Worm (Caenorhabditis elegans): ENCODE results near the gene ceh-20.
A peak's percentile ranks its signal among the peaks of the same experiment; 100 is the strongest.

The ceh-20 gene

DNA sequence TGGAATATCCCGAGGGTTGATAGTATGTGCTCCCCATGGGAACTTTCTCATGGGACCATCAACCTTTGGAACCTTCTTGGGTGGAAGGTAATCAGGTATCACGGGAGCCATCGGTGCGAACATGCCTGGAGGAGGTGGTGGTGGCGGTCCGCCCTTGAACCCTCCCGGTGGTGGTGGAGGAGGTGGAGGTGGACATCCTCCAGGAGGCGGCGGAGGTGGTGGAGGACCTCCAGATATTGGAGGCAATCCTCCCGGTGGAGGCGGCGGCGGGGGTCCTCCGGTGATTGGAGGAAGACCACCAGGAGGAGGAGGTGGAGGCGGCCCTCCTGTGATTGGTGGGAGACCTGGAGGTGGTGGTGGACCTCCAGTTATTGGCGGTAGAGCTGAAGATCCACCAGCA lies 46.2 kb downstream of the ceh-20 start:
- TF ChIP-seq nhr-11 (tag; optimal IDR thresholded peaks at IDR 0.05) (no peak), nhr-237 (tag; optimal IDR thresholded peaks at IDR 0.05) (no peak), nfya-1 (tag; optimal IDR thresholded peaks at IDR 0.05; ENCODE audit: insufficient read depth) (no peak), aly-2 (tag; optimal IDR thresholded peaks at IDR 0.05) (no peak), nhr-12 (tag; optimal IDR thresholded peaks at IDR 0.05) (no peak), ceh-82 (tag; optimal IDR thresholded peaks at IDR 0.05) (no peak), daf-12 (tag; optimal IDR thresholded peaks at IDR 0.05) (no peak), sea-2 (GFP tag; optimal IDR thresholded peaks at IDR 0.05) (no peak), hmg-11 (tag; optimal IDR thresholded peaks at IDR 0.05) (no peak), elt-2 (tag; optimal IDR thresholded peaks at IDR 0.05) (no peak), fkh-10 (GFP tag; optimal IDR thresholded peaks at IDR 0.05) (no peak)

- TF ChIP-seq jun-1 (tag; optimal IDR thresholded peaks at IDR 0.05) (no peak), daf-12 (tag; optimal IDR thresholded peaks at IDR 0.05) (no peak), skn-1 (tag; optimal IDR thresholded peaks at IDR 0.05) (no peak), lin-39 (tag; optimal IDR thresholded peaks at IDR 0.05) (no peak), elt-2 (tag; optimal IDR thresholded peaks at IDR 0.05) (no peak), ceh-16 (tag; optimal IDR thresholded peaks at IDR 0.05) (no peak), fos-1 (tag; optimal IDR thresholded peaks at IDR 0.05) (no peak), elt-1 (tag; optimal IDR thresholded peaks at IDR 0.05) (no peak), nhr-76 (tag; optimal IDR thresholded peaks at IDR 0.05) (no peak)
These were observed 49.4 kb downstream of the ceh-20 start, which contains the start of gene cyk-1 for ce11 chrIII:7029105-7029504. cyk-1 (minus strand) TSS chrIII:7029205.

DNA sequence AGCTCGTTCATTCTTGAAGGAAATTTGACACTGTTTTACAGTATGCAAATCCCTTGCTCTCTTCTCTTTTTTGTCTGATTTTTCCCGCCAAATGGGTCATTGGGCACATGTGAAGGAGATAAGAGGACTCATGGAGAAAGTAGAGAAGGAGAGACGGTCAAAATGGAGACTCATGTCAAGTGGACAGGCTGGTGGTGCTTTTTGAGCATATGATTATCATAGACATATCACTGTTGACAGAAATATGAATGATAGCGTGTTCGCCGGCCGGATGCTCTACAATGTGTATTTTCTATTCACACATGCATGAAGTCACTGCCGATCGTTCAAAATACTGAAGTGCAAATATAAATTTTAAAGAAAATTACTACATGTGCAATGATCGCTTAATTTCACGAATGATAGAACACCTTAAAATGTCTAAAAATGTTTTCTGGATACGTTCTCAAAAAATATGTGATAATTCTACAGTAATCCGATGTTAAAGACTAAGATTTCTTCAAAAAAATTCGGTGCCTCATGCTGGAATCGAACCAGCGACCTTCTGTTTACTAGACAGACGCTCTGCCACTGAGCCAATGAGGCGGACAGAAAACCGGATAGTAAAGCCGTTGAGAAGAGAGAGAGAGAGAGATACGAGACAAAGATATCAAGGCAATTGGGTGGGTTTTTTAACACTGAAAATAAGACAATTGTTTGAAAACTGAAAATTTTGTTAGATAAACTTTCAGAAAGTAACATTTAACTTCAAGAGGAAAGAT lies 50.5 kb downstream of the ceh-20 start:
- TF ChIP-seq nhr-43 (tag; optimal IDR thresholded peaks at IDR 0.05; ENCODE audit: poor library complexity, severe bottlenecking) = peak; percentile 32
- peak; percentile 53 for TF ChIP-seq nfya-1 (tag; optimal IDR thresholded peaks at IDR 0.05; ENCODE audit: insufficient read depth)
- peak; percentile 94 for TF ChIP-seq snpc-4 (tag; optimal IDR thresholded peaks at IDR 0.05)
- TF ChIP-seq lsy-12 (tag; optimal IDR thresholded peaks at IDR 0.05) = no peak
- TF ChIP-seq nhr-67 (tag; optimal IDR thresholded peaks at IDR 0.05) = no peak
- peak; percentile 50 for TF ChIP-seq hmg-11 (tag; optimal IDR thresholded peaks at IDR 0.05)
- TF ChIP-seq unc-39 (tag; optimal IDR thresholded peaks at IDR 0.05) = no peak
- TF ChIP-seq lin-15B (tag; optimal IDR thresholded peaks at IDR 0.05) = peak; percentile 9
- no peak for TF ChIP-seq nhr-12 (tag; optimal IDR thresholded peaks at IDR 0.05)
- TF ChIP-seq jun-1 (tag; optimal IDR thresholded peaks at IDR 0.05) = no peak
- TF ChIP-seq pha-4 (tag; optimal IDR thresholded peaks at IDR 0.05) = peak; percentile 42
- TF ChIP-seq elt-2 (tag; optimal IDR thresholded peaks at IDR 0.05) = peak; percentile 17
- peak; percentile 34 for TF ChIP-seq egl-27 (tag; optimal IDR thresholded peaks at IDR 0.05)

Measured in whole organism, L3 larva.